Worm (Caenorhabditis elegans): ENCODE measurements around the gene clp-6.

clp-6 gene

ce11 chrIV:1405780-1406179 is 29.1 kb downstream of the clp-6 start (continued):
- TF ChIP-seq snpc-1.2 (GFP tag; IDR thresholded peaks at IDR 0.05) (no peak), lsy-2 (tag; optimal IDR thresholded peaks at IDR 0.05) (peak in 1 of 2 experiments; percentile 3), daf-16 (GFP tag; optimal IDR thresholded peaks at IDR 0.05) (no peak), daf-16 (tag; optimal IDR thresholded peaks at IDR 0.05) (no peak), tra-1 (GFP tag; IDR thresholded peaks at IDR 0.05) (no peak), Y105C5A.15 (GFP tag; IDR thresholded peaks at IDR 0.05) (no peak)

DNA sequence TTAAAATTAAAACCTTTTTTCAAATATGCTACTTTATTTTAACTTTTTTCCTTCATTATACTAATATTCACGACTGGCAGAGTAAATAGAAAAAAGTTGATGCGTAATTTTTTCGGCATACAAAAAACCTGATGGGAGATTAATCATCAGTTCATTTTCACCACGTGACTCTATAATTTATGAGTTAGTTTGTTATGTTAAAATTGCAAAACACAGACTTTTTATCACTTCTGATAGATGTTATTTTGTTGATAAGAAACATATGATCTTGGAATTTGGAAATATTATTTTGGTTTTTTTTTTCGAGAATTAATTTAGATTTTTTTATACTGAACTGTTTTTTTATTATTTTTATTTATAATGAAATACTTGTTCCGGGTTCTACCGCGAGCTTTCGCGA is 30.9 kb downstream of the clp-6 start:
- no peak for TF ChIP-seq saeg-2 (GFP tag; IDR thresholded peaks at IDR 0.05)
- TF ChIP-seq dve-1 (tag; optimal IDR thresholded peaks at IDR 0.05; ENCODE audit: insufficient read depth) = peak; percentile 30
- no peak for TF ChIP-seq fos-1 (tag; optimal IDR thresholded peaks at IDR 0.05)
- no peak for TF ChIP-seq snpc-4 (tag; optimal IDR thresholded peaks at IDR 0.05)
- no peak for TF ChIP-seq daf-16 (GFP tag; optimal IDR thresholded peaks at IDR 0.05)
- TF ChIP-seq daf-16 (tag; optimal IDR thresholded peaks at IDR 0.05) = peak; percentile 55
- TF ChIP-seq hlh-30 (tag; optimal IDR thresholded peaks at IDR 0.05; ENCODE audit: insufficient read depth) = peak; percentile 51

DNA sequence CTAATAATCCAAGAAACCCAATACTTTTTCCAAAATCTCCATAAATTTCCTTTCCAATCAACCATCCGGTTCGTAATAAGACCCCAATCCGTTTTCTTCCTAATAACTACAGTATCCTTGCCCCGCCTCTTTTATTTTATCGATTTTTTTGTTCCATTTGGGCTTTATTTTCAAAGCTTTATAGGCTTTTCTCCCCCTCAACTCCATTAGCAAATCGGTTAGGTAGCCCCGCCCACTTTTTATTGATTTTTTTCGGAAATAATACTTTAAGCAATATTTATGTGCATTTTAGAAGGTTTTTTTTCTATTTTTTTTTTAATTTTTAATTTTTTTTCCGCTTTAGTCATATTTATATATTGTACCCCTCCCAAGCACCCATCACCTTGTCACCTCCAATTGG is 34.8 kb downstream of the clp-6 start:
- peak; percentile 55 for TF ChIP-seq ceh-28 (tag; optimal IDR thresholded peaks at IDR 0.05)
- TF ChIP-seq pqm-1 (tag; optimal IDR thresholded peaks at IDR 0.05) = no peak
- TF ChIP-seq hlh-11 (tag; optimal IDR thresholded peaks at IDR 0.05) = no peak
- TF ChIP-seq mdl-1 (tag; optimal IDR thresholded peaks at IDR 0.05) = no peak
- TF ChIP-seq unc-62 (GFP tag; optimal IDR thresholded peaks at IDR 0.05 in 1 of 2) = peak in 1 of 2 experiments; percentile 65
- TF ChIP-seq unc-62 (tag; optimal IDR thresholded peaks at IDR 0.05) = no peak
- no peak for TF ChIP-seq unc-39 (tag; optimal IDR thresholded peaks at IDR 0.05)
- TF ChIP-seq jun-1 (tag; optimal IDR thresholded peaks at IDR 0.05) = no peak
- TF ChIP-seq hif-1 (tag; optimal IDR thresholded peaks at IDR 0.05) = no peak
- no peak for TF ChIP-seq daf-12 (tag; optimal IDR thresholded peaks at IDR 0.05)
- TF ChIP-seq zip-11 (GFP tag; IDR thresholded peaks at IDR 0.05) = no peak
- TF ChIP-seq attf-4 (tag; optimal IDR thresholded peaks at IDR 0.05) = no peak

- TF ChIP-seq unc-62 (GFP tag; optimal IDR thresholded peaks at IDR 0.05 in 1 of 2) (peak in 1 of 2 experiments; percentile 96), unc-62 (tag; optimal IDR thresholded peaks at IDR 0.05) (no peak), snpc-1.2 (GFP tag; IDR thresholded peaks at IDR 0.05) (no peak)
Observed at ce11 chrIV:1397895-1398294, 36.9 kb downstream of the clp-6 start.

- TF ChIP-seq ztf-7 (tag; optimal IDR thresholded peaks at IDR 0.05) (no peak), php-3 (GFP tag; IDR thresholded peaks at IDR 0.05) (no peak)
Observed at ce11 chrIV:1394077-1394476, 40.8 kb downstream of the clp-6 start.

DNA sequence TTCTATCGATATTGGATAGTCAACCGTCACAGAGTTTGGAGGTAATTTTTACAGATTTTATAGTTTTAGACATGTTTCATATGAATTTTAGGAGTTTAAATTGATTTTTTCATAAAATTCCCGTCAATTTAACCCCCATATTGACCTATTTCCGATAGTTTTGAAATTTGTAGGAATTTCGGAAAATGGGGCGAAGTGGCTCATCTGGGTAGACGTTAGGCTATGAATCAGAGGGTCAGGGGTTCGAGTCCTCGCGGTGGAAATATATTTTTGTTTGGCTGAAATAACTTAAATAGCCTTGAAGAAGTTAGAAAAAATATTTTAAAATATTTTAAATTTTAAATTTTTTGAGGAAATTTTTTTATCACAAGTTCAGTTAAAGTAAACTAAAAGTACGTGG is 43.4 kb downstream of the clp-6 start:
- TF ChIP-seq unc-62 (GFP tag; optimal IDR thresholded peaks at IDR 0.05 in 1 of 2) (peak in 1 of 2 experiments; percentile 48), unc-62 (tag; optimal IDR thresholded peaks at IDR 0.05) (no peak), daf-16 (GFP tag; optimal IDR thresholded peaks at IDR 0.05) (no peak), daf-16 (tag; optimal IDR thresholded peaks at IDR 0.05) (peak; percentile 26), nhr-77 (tag; optimal IDR thresholded peaks at IDR 0.05) (no peak)

ce11 chrIV:1390102-1390501 is 44.7 kb downstream of the clp-6 start:
- TF ChIP-seq hif-1 (tag; optimal IDR thresholded peaks at IDR 0.05) (no peak), lin-38 (GFP tag; IDR thresholded peaks at IDR 0.05) (0 out of 2 replicates have a peak, but pooled peaks have one; percentile 19), vab-7 (GFP tag; IDR thresholded peaks at IDR 0.05) (0 out of 2 replicates have a peak, but pooled peaks have one; percentile 26), T26A8.4 (GFP tag; IDR thresholded peaks at IDR 0.05) (no peak)

Measured in whole organism, L4 larva.